Fruit fly (Drosophila melanogaster): ENCODE data around the gene CG2218.

- TF ChIP-seq esn (GFP tag; optimal IDR thresholded peaks at IDR 0.05) (no peak), fkh (GFP tag; optimal IDR thresholded peaks at IDR 0.05) (no peak), CG6854 (GFP tag; optimal IDR thresholded peaks at IDR 0.05) (no peak), CG11294 (GFP tag; IDR thresholded peaks at IDR 0.05) (no peak), Eip75B (GFP tag; optimal IDR thresholded peaks at IDR 0.05) (no peak), svp (GFP tag) (peak; percentile 83)
These were observed 21.4 kb upstream of the CG2218 start for dm6 chr3R:30449446-30449845.
